Fruit fly (Drosophila melanogaster) whole organism, embryonic: Measurements from ENCODE around the gene Prosbeta2R2.

Source experiments
- BtbVII ChIP-seq: fragments of 200-800 bp; sonication (Bioruptor generic); optimal IDR thresholded peaks from 3 replicates; lab custom pipeline; 2017; ENCODE audit warnings: missing biosample characterization, mild to moderate bottlenecking, missing genetic modification characterization
- CG10565 ChIP-seq: fragments of 200-800 bp; sonication (Bioruptor generic); optimal IDR thresholded peaks from 3 replicates; lab custom pipeline; 2016; ENCODE audit warnings: missing biosample characterization, mild to moderate bottlenecking, missing genetic modification characterization
- CG10959 ChIP-seq: fragments of 200-800 bp; sonication (Bioruptor generic); IDR thresholded peaks from 2 replicates; pipeline ENCODE4 v1.3.6; 2022; ENCODE audit warnings: missing biosample characterization, missing genetic modification characterization
- CG10979 ChIP-seq: fragments of 200-800 bp; sonication (Bioruptor generic); optimal IDR thresholded peaks from 2 replicates; lab custom pipeline; 2018; ENCODE audit warnings: missing biosample characterization, mild to moderate bottlenecking, missing genetic modification characterization, moderate library complexity
- CG11560 ChIP-seq: fragments of 200-800 bp; sonication (Bioruptor generic); IDR thresholded peaks from 3 replicates; pipeline ENCODE4 v1.3.6; 2022; ENCODE audit warnings: missing biosample characterization, missing genetic modification characterization
- CG11696 ChIP-seq: fragments of 200-800 bp; sonication (Bioruptor generic); IDR thresholded peaks from 2 replicates; pipeline ENCODE4 v1.3.6; 2022; ENCODE audit warnings: missing biosample characterization, missing genetic modification characterization
- CG12236 ChIP-seq: fragments of 200-800 bp; sonication (Bioruptor generic); optimal IDR thresholded peaks from 2 replicates; lab custom pipeline; 2016; ENCODE audit warnings: missing biosample characterization, missing genetic modification characterization
- CG1529 ChIP-seq: fragments of 200-800 bp; sonication (Bioruptor generic); optimal IDR thresholded peaks from 3 replicates; lab custom pipeline; 2018; ENCODE audit warnings: missing biosample characterization, missing genetic modification characterization
- CG17328 ChIP-seq: fragments of 200-800 bp; sonication (Bioruptor generic); IDR thresholded peaks from 2 replicates; pipeline ENCODE4 v1.3.6; 2022; ENCODE audit warnings: missing biosample characterization, missing genetic modification characterization
- CG17361 ChIP-seq: fragments of 200-800 bp; sonication (Bioruptor generic); IDR thresholded peaks from 3 replicates; pipeline ENCODE4 v1.3.6; 2022; ENCODE audit warnings: missing biosample characterization, missing genetic modification characterization
- CG32532 ChIP-seq: fragments of 200-800 bp; sonication (Bioruptor generic); IDR thresholded peaks from 2 replicates; pipeline ENCODE4 v1.3.6; 2022; ENCODE audit warnings: missing biosample characterization, missing genetic modification characterization
- CG3281 ChIP-seq: fragments of 200-800 bp; sonication (Bioruptor generic); optimal IDR thresholded peaks from 3 replicates; lab custom pipeline; 2017; ENCODE audit warnings: missing biosample characterization, mild to moderate bottlenecking, missing genetic modification characterization
- CG34224 ChIP-seq: fragments of 200-800 bp; sonication (Bioruptor generic); IDR thresholded peaks from 3 replicates; pipeline ENCODE4 v1.3.6; 2022; ENCODE audit warnings: missing biosample characterization, missing genetic modification characterization; ENCODE audit not compliant: partially characterized antibody
- CG4282 ChIP-seq: fragments of 200-800 bp; sonication (Bioruptor generic); optimal IDR thresholded peaks from 2 replicates; lab custom pipeline; 2016; ENCODE audit warnings: missing biosample characterization, missing genetic modification characterization
- CG4854 ChIP-seq: fragments of 200-800 bp; sonication (Bioruptor generic); optimal IDR thresholded peaks from 2 replicates; lab custom pipeline; 2016; ENCODE audit warnings: missing biosample characterization, missing genetic modification characterization, inconsistent platforms
- CG6175 ChIP-seq: fragments of 200-800 bp; sonication (Bioruptor generic); IDR thresholded peaks from 3 replicates; pipeline ENCODE4 v1.3.6; 2022; ENCODE audit warnings: missing biosample characterization, missing genetic modification characterization
- CG7271 ChIP-seq: fragments of 200-800 bp; sonication (Bioruptor generic); optimal IDR thresholded peaks from 2 replicates; lab custom pipeline; 2018; ENCODE audit warnings: missing biosample characterization, mild to moderate bottlenecking, missing genetic modification characterization, moderate library complexity
- CG8388 ChIP-seq: fragments of 200-800 bp; sonication (Bioruptor generic); optimal IDR thresholded peaks from 2 replicates; lab custom pipeline; 2019; ENCODE audit warnings: missing biosample characterization, mild to moderate bottlenecking, missing genetic modification characterization, moderate library complexity
- CG9609 ChIP-seq: fragments of 200-800 bp; sonication (Bioruptor generic); optimal IDR thresholded peaks from 3 replicates; lab custom pipeline; 2016; ENCODE audit warnings: missing biosample characterization, missing genetic modification characterization
- CG9797 ChIP-seq: fragments of 200-800 bp; sonication (Bioruptor generic); optimal IDR thresholded peaks from 3 replicates; lab custom pipeline; 2018; ENCODE audit warnings: missing biosample characterization, mild to moderate bottlenecking, missing genetic modification characterization
- Dek ChIP-seq: fragments of 200-800 bp; sonication (Bioruptor generic); optimal IDR thresholded peaks from 3 replicates; lab custom pipeline; 2019; ENCODE audit warnings: missing biosample characterization, mild to moderate bottlenecking, missing genetic modification characterization, moderate library complexity
- Dll ChIP-seq: fragments of 200-800 bp; sonication (Bioruptor generic); IDR thresholded peaks from 4 replicates; pipeline ENCODE4 v1.3.6; 2022; ENCODE audit warnings: missing biosample characterization, missing genetic modification characterization; ENCODE audit not compliant: partially characterized antibody
- Drgx ChIP-seq: fragments of 200-800 bp; sonication (Bioruptor generic); IDR thresholded peaks from 2 replicates; pipeline ENCODE4 v1.3.6; 2022; ENCODE audit warnings: missing biosample characterization, missing genetic modification characterization
- E2f1 ChIP-seq: fragments of 200-800 bp; sonication (Bioruptor generic); IDR thresholded peaks from 2 replicates; pipeline ENCODE4 v1.3.6; 2022; ENCODE audit warnings: missing biosample characterization, missing genetic modification characterization
- Ets65A ChIP-seq: fragments of 200-800 bp; sonication (Bioruptor generic); peaks from one replicate; lab custom pipeline; 2016; ENCODE audit warnings: missing biosample characterization, missing genetic modification characterization
- HmgD ChIP-seq: fragments of 200-800 bp; sonication (Bioruptor generic); optimal IDR thresholded peaks from 3 replicates; lab custom pipeline; 2016; ENCODE audit warnings: missing biosample characterization, missing genetic modification characterization
- Hr3 ChIP-seq: fragments of 200-800 bp; sonication (Bioruptor generic); optimal IDR thresholded peaks from 3 replicates; lab custom pipeline; 2016; ENCODE audit warnings: missing biosample characterization, missing genetic modification characterization
- Nf-YC ChIP-seq: fragments of 200-800 bp; optimal IDR thresholded peaks from 3 replicates; lab custom pipeline; 2019; ENCODE audit warnings: missing biosample characterization, mild to moderate bottlenecking, missing genetic modification characterization, moderate library complexity
- Opbp ChIP-seq: fragments of 200-800 bp; sonication (Bioruptor generic); IDR thresholded peaks from 3 replicates; pipeline ENCODE4 v1.3.6; 2022; ENCODE audit warnings: missing biosample characterization, missing genetic modification characterization; ENCODE audit not compliant: partially characterized antibody
- PHDP ChIP-seq: fragments of 200-800 bp; sonication (Bioruptor generic); optimal IDR thresholded peaks from 3 replicates; lab custom pipeline; 2018; ENCODE audit warnings: missing biosample characterization, mild to moderate bottlenecking, missing genetic modification characterization, moderate library complexity
- Pdp1 ChIP-seq, 2 experiments: fragments of 200-800 bp; sonication (Bioruptor generic); optimal IDR thresholded peaks; 3 replicates each; lab custom pipeline; 2016; ENCODE audit warnings: missing biosample characterization in 2 of 2, missing genetic modification characterization in 2 of 2, mild to moderate bottlenecking in 1 of 2, moderate library complexity in 1 of 2
- Xbp1 ChIP-seq: fragments of 200-800 bp; sonication (Bioruptor generic); optimal IDR thresholded peaks from 3 replicates; lab custom pipeline; 2016; ENCODE audit warnings: missing biosample characterization, mild to moderate bottlenecking, missing genetic modification characterization
- YL-1 ChIP-seq: fragments of 200-800 bp; sonication (Bioruptor generic); optimal IDR thresholded peaks from 3 replicates; lab custom pipeline; 2017; ENCODE audit warnings: missing biosample characterization, mild to moderate bottlenecking, missing genetic modification characterization
- ac ChIP-seq: fragments of 200-800 bp; sonication (Bioruptor generic); optimal IDR thresholded peaks from 3 replicates; lab custom pipeline; 2017; ENCODE audit warnings: missing biosample characterization, mild to moderate bottlenecking, missing genetic modification characterization
- ap ChIP-seq: fragments of 200-800 bp; sonication (Bioruptor generic); IDR thresholded peaks from 2 replicates; pipeline ENCODE4 v1.3.6; 2022; ENCODE audit warnings: missing biosample characterization, missing genetic modification characterization
- ash1 ChIP-seq: fragments of 200-800 bp; sonication (Bioruptor generic); optimal IDR thresholded peaks from 2 replicates; lab custom pipeline; 2018; ENCODE audit warnings: missing biosample characterization, mild to moderate bottlenecking, missing genetic modification characterization
- btn ChIP-seq: fragments of 200-800 bp; sonication (Bioruptor generic); optimal IDR thresholded peaks from 2 replicates; lab custom pipeline; 2016; ENCODE audit warnings: missing biosample characterization, missing genetic modification characterization
- corto ChIP-seq: fragments of 200-800 bp; sonication (Bioruptor generic); optimal IDR thresholded peaks from 2 replicates; lab custom pipeline; 2016; ENCODE audit warnings: missing biosample characterization, mild to moderate bottlenecking, missing genetic modification characterization, moderate library complexity
- crol ChIP-seq: fragments of 200-800 bp; sonication (Bioruptor generic); IDR thresholded peaks from 2 replicates; pipeline ENCODE4 v1.3.6; 2022; ENCODE audit warnings: missing biosample characterization, missing genetic modification characterization
- da ChIP-seq: fragments of 200-800 bp; sonication (Bioruptor generic); optimal IDR thresholded peaks from 2 replicates; lab custom pipeline; 2016; ENCODE audit warnings: missing biosample characterization, missing genetic modification characterization
- danr ChIP-seq: fragments of 200-800 bp; sonication (Bioruptor generic); IDR thresholded peaks from 2 replicates; pipeline ENCODE4 v1.3.6; 2022; ENCODE audit warnings: missing biosample characterization, missing genetic modification characterization
- dm ChIP-seq: fragments of 200-800 bp; sonication (Bioruptor generic); optimal IDR thresholded peaks from 3 replicates; lab custom pipeline; 2016; ENCODE audit warnings: missing biosample characterization, missing genetic modification characterization
- fru ChIP-seq: fragments of >200 bp; optimal IDR thresholded peaks from 2 replicates; lab custom pipeline; 2017
- fu2 ChIP-seq: fragments of 200-800 bp; sonication (Bioruptor generic); optimal IDR thresholded peaks from 2 replicates; lab custom pipeline; 2016; ENCODE audit warnings: missing biosample characterization, missing genetic modification characterization
- jing ChIP-seq: fragments of 200-800 bp; sonication (Bioruptor generic); optimal IDR thresholded peaks from 2 replicates; lab custom pipeline; 2018; ENCODE audit warnings: missing biosample characterization, mild to moderate bottlenecking, missing genetic modification characterization
- lov ChIP-seq, 2 experiments: fragments of 200-800 bp in 1 of 2; fragments of >200 bp in 1 of 2; sonication (Bioruptor generic) in 1 of 2; IDR thresholded peaks in 1 of 2; optimal IDR thresholded peaks in 1 of 2; 2 replicates in 1 of 2; 3 replicates in 1 of 2; pipeline versions ENCODE4 v1.3.6 to Lab custom; 2017 to 2022; ENCODE audit warnings: missing biosample characterization in 1 of 2, missing genetic modification characterization in 1 of 2
- nmo ChIP-seq: fragments of 200-800 bp; sonication (Bioruptor generic); optimal IDR thresholded peaks from 2 replicates; lab custom pipeline; 2018; ENCODE audit warnings: missing biosample characterization, mild to moderate bottlenecking, missing genetic modification characterization, moderate library complexity
- phol ChIP-seq: fragments of 200-800 bp; sonication (Bioruptor generic); optimal IDR thresholded peaks from 3 replicates; lab custom pipeline; 2018; ENCODE audit warnings: missing biosample characterization, mild to moderate bottlenecking, missing genetic modification characterization, moderate library complexity
- sr ChIP-seq: fragments of 200-800 bp; sonication (Bioruptor generic); IDR thresholded peaks from 3 replicates; pipeline ENCODE4 v1.3.6; 2022; ENCODE audit warnings: missing biosample characterization, missing genetic modification characterization
- stc ChIP-seq: fragments of 200-800 bp; sonication (Bioruptor generic); IDR thresholded peaks from 2 replicates; pipeline ENCODE4 v1.3.6; 2022; ENCODE audit warnings: missing biosample characterization, missing genetic modification characterization
- wek ChIP-seq: fragments of 200-800 bp; sonication (Bioruptor generic); optimal IDR thresholded peaks from 3 replicates; lab custom pipeline; 2018; ENCODE audit warnings: missing biosample characterization, mild to moderate bottlenecking, missing genetic modification characterization, moderate library complexity

Gene Prosbeta2R2

dm6 chr3R:5198302-5198701 is 21.0 kb downstream of the Prosbeta2R2 start (continued):
- TF ChIP-seq YL-1 (GFP tag; lab: Kevin White, UChicago): no peak
- TF ChIP-seq Nf-YC (tag; lab: Kevin White, UChicago): no peak
- TF ChIP-seq CG11696 (GFP tag; lab: Robert Waterston, UW): 0 out of 2 replicates have a peak, but pooled peaks have one; percentile 25
- TF ChIP-seq CG9797 (GFP tag; lab: Kevin White, UChicago): no peak
- TF ChIP-seq da (GFP tag; lab: Kevin White, UChicago): no peak
- TF ChIP-seq corto (GFP tag; lab: Kevin White, UChicago): no peak
- TF ChIP-seq btn (GFP tag; lab: Kevin White, UChicago): no peak
- TF ChIP-seq ash1: no peak
- TF ChIP-seq CG6175: no peak
- TF ChIP-seq Pdp1 (GFP tag; optimal IDR thresholded peaks at IDR 0.05; lab: Kevin White, UChicago): peak in 1 of 2 experiments; percentile 45
- TF ChIP-seq phol: peak; percentile 20
- TF ChIP-seq CG4854 (GFP tag; lab: Kevin White, UChicago): no peak
- TF ChIP-seq CG17361 (GFP tag; lab: Robert Waterston, UW): 0 out of 3 replicates have a peak, but pooled peaks have one; percentile 26
- TF ChIP-seq Xbp1 (GFP tag; lab: Kevin White, UChicago): peak; percentile 51
- TF ChIP-seq lov (optimal IDR thresholded peaks at IDR 0.05; lab: Kevin White, UChicago): no peak
- TF ChIP-seq lov (GFP tag; IDR thresholded peaks at IDR 0.05; lab: Robert Waterston, UW): no peak
- peak; percentile 53; the same call in 1 of the 3 replicates for TF ChIP-seq CG11560 (tag; lab: Robert Waterston, UW)
- TF ChIP-seq CG9609: peak; percentile 49
- TF ChIP-seq danr (GFP tag; lab: Robert Waterston, UW): no peak
- no peak for TF ChIP-seq CG7271 (tag; lab: Kevin White, UChicago)
- peak; percentile 31 for TF ChIP-seq nmo (GFP tag; lab: Kevin White, UChicago)
- no peak for TF ChIP-seq CG10565 (GFP tag; lab: Kevin White, UChicago)
- no peak for TF ChIP-seq CG34224 (GFP tag; lab: Robert Waterston, UW)
- TF ChIP-seq wek: no peak
- no peak for TF ChIP-seq dm
- peak; percentile 72 for TF ChIP-seq Dek (tag; lab: Kevin White, UChicago)
- peak; percentile 71 for TF ChIP-seq Ets65A (GFP tag; lab: Kevin White, UChicago)
- peak; percentile 72 for TF ChIP-seq BtbVII (GFP tag; lab: Kevin White, UChicago)
- TF ChIP-seq fru (lab: Kevin White, UChicago): no peak
- TF ChIP-seq ap (GFP tag; lab: Robert Waterston, UW): 0 out of 2 replicates have a peak, but pooled peaks have one; percentile 11
- TF ChIP-seq jing: no peak
- no peak for TF ChIP-seq Opbp (GFP tag; lab: Robert Waterston, UW)
- no peak for TF ChIP-seq Dll (GFP tag; lab: Robert Waterston, UW)
- no peak for TF ChIP-seq ac (GFP tag; lab: Kevin White, UChicago)
- no peak for TF ChIP-seq CG1529 (GFP tag; lab: Kevin White, UChicago)
- peak; percentile 11 for TF ChIP-seq CG10979 (tag; lab: Kevin White, UChicago)
- peak; percentile 56; the same call in 1 of the 2 replicates for TF ChIP-seq stc
- peak; percentile 67 for TF ChIP-seq CG3281 (GFP tag; lab: Kevin White, UChicago)
- no peak for TF ChIP-seq CG4282
- peak; percentile 41; the same call in 1 of the 2 replicates for TF ChIP-seq CG17328 (GFP tag; lab: Robert Waterston, UW)
- no peak for TF ChIP-seq crol (GFP tag; lab: Robert Waterston, UW)
- no peak for TF ChIP-seq sr (GFP tag; lab: Robert Waterston, UW)
- TF ChIP-seq CG12236: no peak
- peak; percentile 53 for TF ChIP-seq fu2 (GFP tag; lab: Kevin White, UChicago)
- TF ChIP-seq HmgD (GFP tag; lab: Kevin White, UChicago): peak; percentile 40
- peak; percentile 5 for TF ChIP-seq Hr3 (GFP tag; lab: Kevin White, UChicago)
- peak; percentile 48; the same call in 1 of the 2 replicates for TF ChIP-seq Drgx (GFP tag; lab: Robert Waterston, UW)
- peak; percentile 75; the same call in 1 of the 2 replicates for TF ChIP-seq CG32532 (GFP tag; lab: Robert Waterston, UW)
- TF ChIP-seq CG10959 (GFP tag; lab: Robert Waterston, UW): no peak
- peak; percentile 49; the same call in 1 of the 2 replicates for TF ChIP-seq E2f1 (GFP tag; lab: Robert Waterston, UW)
- TF ChIP-seq PHDP: peak; percentile 61
- TF ChIP-seq CG8388 (GFP tag; lab: Kevin White, UChicago): no peak
